Worm (Caenorhabditis elegans): ENCODE measurements around the gene W01H2.2.
"Not testable (repeated sequence)": the region's sequence is repeated elsewhere in the genome, so short reads cannot be mapped to it uniquely, and the experiment has no call there.

The W01H2.2 gene

ce11 chrX:4202881-4203280 lies 15.4 kb downstream of the W01H2.2 start:
- 0 out of 2 replicates have a peak, but pooled peaks have one; percentile 57 for TF ChIP-seq dmd-8 (GFP tag; IDR thresholded peaks at IDR 0.05)
- 0 out of 2 replicates have a peak, but pooled peaks have one; percentile 32 for TF ChIP-seq snpc-1.2 (GFP tag; IDR thresholded peaks at IDR 0.05)
- 0 out of 2 replicates have a peak, but pooled peaks have one; percentile 23 for TF ChIP-seq lim-7 (GFP tag; IDR thresholded peaks at IDR 0.05)
- 0 out of 2 replicates have a peak, but pooled peaks have one; percentile 27 for TF ChIP-seq tra-1 (GFP tag; IDR thresholded peaks at IDR 0.05)
- TF ChIP-seq F26F4.8 (GFP tag; conservative IDR thresholded peaks at IDR 0.05) = 0 out of 2 replicates have a peak, but pooled peaks have one; percentile 25
- 0 out of 2 replicates have a peak, but pooled peaks have one; percentile 22 for TF ChIP-seq egl-43 (GFP tag; IDR thresholded peaks at IDR 0.05)
- peak; percentile 57; the same call in 1 of the 2 replicates for TF ChIP-seq vab-7 (GFP tag; IDR thresholded peaks at IDR 0.05)

- TF ChIP-seq lir-3 (tag; optimal IDR thresholded peaks at IDR 0.05); dmd-8 (GFP tag; IDR thresholded peaks at IDR 0.05); mes-2 (tag; optimal IDR thresholded peaks at IDR 0.05; ENCODE audit: poor library complexity, severe bottlenecking): not testable (repeated sequence)
Measured at ce11 chrX:4202114-4202513, 16.1 kb downstream of the W01H2.2 start, which contains the start of gene F20B6.6. TSS of gene F20B6.6 (minus strand) at chrX:4202214.

ce11 chrX:4199829-4200228 lies 18.4 kb downstream of the W01H2.2 start, which contains the start of gene F20B6.5:
TSS of gene F20B6.5 (minus strand) at chrX:4199929.
- TF ChIP-seq tra-1 (GFP tag; IDR thresholded peaks at IDR 0.05); fkh-10 (GFP tag; optimal IDR thresholded peaks at IDR 0.05); ctbp-1 (GFP tag; IDR thresholded peaks at IDR 0.05): not testable (repeated sequence)

DNA sequence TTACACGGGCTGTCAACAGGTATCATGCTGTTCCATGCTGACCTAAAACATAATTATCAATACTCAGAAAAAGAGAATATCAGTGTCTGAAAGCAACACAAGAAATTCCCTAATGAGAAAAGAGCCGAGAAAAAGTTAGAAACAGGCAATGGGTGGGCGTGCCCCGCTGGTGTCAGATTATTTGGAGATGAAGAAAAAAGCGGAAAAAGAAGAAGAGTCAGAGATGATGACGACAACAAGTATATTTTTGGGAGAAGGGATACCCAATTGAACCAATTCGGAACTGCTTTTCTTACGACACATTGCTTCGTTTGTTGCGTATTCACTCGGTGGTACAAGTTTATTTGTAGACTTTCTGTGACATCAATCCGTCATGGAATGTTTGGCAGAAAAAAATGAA lies 21.8 kb downstream of the W01H2.2 start, which contains the start of gene F20B6.4:
F20B6.4 (minus strand) TSS at position 101 of the 400 bp plus-strand sequence.
- TF ChIP-seq snpc-1.2 (GFP tag; IDR thresholded peaks at IDR 0.05) = no peak
- no peak for TF ChIP-seq ztf-11 (tag; optimal IDR thresholded peaks at IDR 0.05)
- TF ChIP-seq fos-1 (tag; optimal IDR thresholded peaks at IDR 0.05) = no peak
- TF ChIP-seq mxl-2 (GFP tag; conservative IDR thresholded peaks at IDR 0.05) = no peak
- no peak for TF ChIP-seq dmd-8 (GFP tag; IDR thresholded peaks at IDR 0.05)
- TF ChIP-seq nhr-111 (GFP tag; optimal IDR thresholded peaks at IDR 0.05) = no peak
- no peak for TF ChIP-seq php-3 (GFP tag; IDR thresholded peaks at IDR 0.05)
- TF ChIP-seq snpc-4 (tag; optimal IDR thresholded peaks at IDR 0.05) = no peak
- no peak for TF ChIP-seq T26A8.4 (GFP tag; IDR thresholded peaks at IDR 0.05)
- TF ChIP-seq spr-3 (GFP tag; optimal IDR thresholded peaks at IDR 0.05) = no peak
- TF ChIP-seq F37D6.2 (tag; optimal IDR thresholded peaks at IDR 0.05) = no peak

DNA sequence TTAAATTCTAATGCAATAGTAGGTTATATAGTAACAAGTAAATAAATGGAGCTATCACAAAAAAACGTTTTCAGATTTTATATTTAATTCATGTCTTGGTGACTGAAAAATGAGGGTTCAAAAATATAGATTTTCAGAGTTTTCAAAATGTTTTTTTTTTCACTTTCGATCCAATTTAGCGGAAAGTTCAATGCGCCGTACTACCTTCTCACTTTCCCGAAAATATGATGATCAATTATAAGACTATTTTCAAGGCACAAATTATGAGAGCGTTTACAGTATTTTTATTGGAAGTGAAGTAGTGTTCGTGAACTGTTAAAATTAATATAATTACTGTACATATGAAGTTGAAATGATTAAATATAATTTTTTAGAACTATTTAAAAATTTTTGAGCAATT lies 25.2 kb downstream of the W01H2.2 start:
- TF ChIP-seq php-3 (GFP tag; IDR thresholded peaks at IDR 0.05) = peak; percentile 22; the same call in 1 of the 2 replicates
- TF ChIP-seq ceh-20 (GFP tag; IDR thresholded peaks at IDR 0.05) = no peak
- TF ChIP-seq nhr-102 (tag; optimal IDR thresholded peaks at IDR 0.05) = peak; percentile 55
- no peak for TF ChIP-seq egl-43 (GFP tag; IDR thresholded peaks at IDR 0.05)
- TF ChIP-seq set-16 (GFP tag; IDR thresholded peaks at IDR 0.05) = no peak
- no peak for TF ChIP-seq fkh-10 (GFP tag; optimal IDR thresholded peaks at IDR 0.05)
- no peak for TF ChIP-seq ceh-28 (tag; optimal IDR thresholded peaks at IDR 0.05)
- TF ChIP-seq mdl-1 (tag; optimal IDR thresholded peaks at IDR 0.05) = no peak
- no peak for TF ChIP-seq lin-39 (tag; optimal IDR thresholded peaks at IDR 0.05)
- no peak for TF ChIP-seq fos-1 (tag; optimal IDR thresholded peaks at IDR 0.05)
- no peak for TF ChIP-seq attf-4 (tag; optimal IDR thresholded peaks at IDR 0.05)
- TF ChIP-seq zfp-2 (tag; optimal IDR thresholded peaks at IDR 0.05) = no peak
- no peak for TF ChIP-seq zag-1 (tag; optimal IDR thresholded peaks at IDR 0.05)
- TF ChIP-seq rbr-2 (tag; optimal IDR thresholded peaks at IDR 0.05) = no peak
- no peak for TF ChIP-seq vab-7 (GFP tag; IDR thresholded peaks at IDR 0.05)
- no peak for TF ChIP-seq ceh-62 (tag; optimal IDR thresholded peaks at IDR 0.05)
- no peak for TF ChIP-seq daf-12 (tag; optimal IDR thresholded peaks at IDR 0.05)
- TF ChIP-seq daf-8 (GFP tag; IDR thresholded peaks at IDR 0.05) = no peak
- no peak for TF ChIP-seq mxl-3 (GFP tag; optimal IDR thresholded peaks at IDR 0.05)
- TF ChIP-seq nhr-42 (GFP tag; IDR thresholded peaks at IDR 0.05) = no peak
- TF ChIP-seq saeg-2 (GFP tag; IDR thresholded peaks at IDR 0.05) = peak; percentile 33; the same call in 1 of the 2 replicates
- peak; percentile 41; the same call in 1 of the 2 replicates for TF ChIP-seq madf-9 (GFP tag; conservative IDR thresholded peaks at IDR 0.05)
- TF ChIP-seq zip-11 (GFP tag; IDR thresholded peaks at IDR 0.05) = no peak
- peak; percentile 41 for TF ChIP-seq spr-1 (tag; optimal IDR thresholded peaks at IDR 0.05)
- peak; percentile 33 for TF ChIP-seq spr-3 (GFP tag; optimal IDR thresholded peaks at IDR 0.05)
- TF ChIP-seq T20F7.1 (GFP tag; optimal IDR thresholded peaks at IDR 0.05) = peak; percentile 58
- 0 out of 2 replicates have a peak, but pooled peaks have one; percentile 22 for TF ChIP-seq ctbp-1 (GFP tag; IDR thresholded peaks at IDR 0.05)
- no peak for TF ChIP-seq hlh-30 (tag; optimal IDR thresholded peaks at IDR 0.05; ENCODE audit: insufficient read depth)
- TF ChIP-seq nhr-237 (tag; optimal IDR thresholded peaks at IDR 0.05) = no peak
